Worm (Caenorhabditis elegans) whole organism, young adult: Measurements from ENCODE around the gene fbxb-22.

Experiments
- B0019.2 ChIP-seq: fragments of 200-800 bp; sonication (Bioruptor generic); conservative IDR thresholded peaks from 2 replicates; pipeline ENCODE4 v1.3.6; 2022; ENCODE audit warnings: missing genetic modification reagents, missing genetic modification characterization, missing compliant biosample characterization
- B0261.1 ChIP-seq: sonication (generic microtip); optimal IDR thresholded peaks from 2 replicates; lab custom pipeline; 2016; ENCODE audit warnings: mild to moderate bottlenecking, missing genetic modification characterization, moderate library complexity, missing compliant biosample characterization
- B0336.3 ChIP-seq: fragments of 200-800 bp; sonication (Bioruptor generic); IDR thresholded peaks from 2 replicates; pipeline ENCODE4 v1.3.6; 2022; ENCODE audit warnings: missing genetic modification characterization, missing compliant biosample characterization
- C17E4.6 ChIP-seq: fragments of 200-800 bp; sonication (Bioruptor generic); IDR thresholded peaks from 2 replicates; pipeline ENCODE4 v1.3.6; 2022; ENCODE audit warnings: missing genetic modification reagents, missing genetic modification characterization, missing compliant biosample characterization
- F37B4.10 ChIP-seq: fragments of 200-800 bp; sonication (Bioruptor generic); IDR thresholded peaks from 2 replicates; pipeline ENCODE4 v1.3.6; 2022; ENCODE audit warnings: missing genetic modification characterization, missing compliant biosample characterization
- F39B2.1 ChIP-seq: fragments of 200-800 bp; sonication (Bioruptor generic); IDR thresholded peaks from 2 replicates; pipeline ENCODE4 v1.3.6; 2022; ENCODE audit warnings: missing genetic modification reagents, missing genetic modification characterization, missing compliant biosample characterization
- F49E8.2 ChIP-seq: sonication (generic microtip); optimal IDR thresholded peaks from 3 replicates; lab custom pipeline; 2017; ENCODE audit warnings: missing genetic modification characterization, mild to moderate bottlenecking, missing compliant biosample characterization, antibody characterized with exemption, moderate library complexity; ENCODE audit not compliant: insufficient read depth
- F52B5.7 ChIP-seq: sonication (generic microtip); optimal IDR thresholded peaks from 2 replicates; lab custom pipeline; 2016; ENCODE audit warnings: mild to moderate bottlenecking, missing genetic modification characterization, missing compliant biosample characterization
- K12H6.12 ChIP-seq: fragments of 200-800 bp; sonication (Bioruptor generic); optimal IDR thresholded peaks from 2 replicates; lab custom pipeline; 2018; ENCODE audit warnings: mild to moderate bottlenecking, missing genetic modification characterization, missing compliant biosample characterization
- T26A5.8 ChIP-seq: sonication (generic microtip); optimal IDR thresholded peaks from 2 replicates; lab custom pipeline; 2016; ENCODE audit warnings: missing genetic modification characterization, missing compliant biosample characterization
- Y53G8AR.9 ChIP-seq: fragments of 200-800 bp; sonication (Bioruptor generic); conservative IDR thresholded peaks from 2 replicates; pipeline ENCODE4 v1.3.6; 2022; ENCODE audit warnings: missing genetic modification reagents, missing genetic modification characterization, missing compliant biosample characterization
- akir-1 ChIP-seq: fragments of 200-800 bp; sonication (Bioruptor generic); optimal IDR thresholded peaks from 2 replicates; lab custom pipeline; 2018; ENCODE audit warnings: mild to moderate bottlenecking, missing genetic modification characterization, moderate library complexity, missing compliant biosample characterization
- ama-1 ChIP-seq, 3 experiments: fragments of 150-350 bp in 1 of 3; sonication (generic microtip) in 2 of 3; optimal IDR thresholded peaks; 2 replicates each; lab custom pipeline; 2014 to 2018; ENCODE audit warnings: missing biosample characterization in 2 of 3, missing genetic modification characterization in 2 of 3, missing genetic modification reagents in 2 of 3
- athp-1 ChIP-seq: sonication (generic microtip); optimal IDR thresholded peaks from 2 replicates; lab custom pipeline; 2017; ENCODE audit warnings: mild to moderate bottlenecking, missing genetic modification characterization, missing compliant biosample characterization
- attf-6 ChIP-seq: fragments of 200-800 bp; sonication (Bioruptor generic); IDR thresholded peaks from 2 replicates; pipeline ENCODE4 v1.3.6; 2022; ENCODE audit warnings: missing genetic modification reagents, missing genetic modification characterization, missing compliant biosample characterization
- bed-1 ChIP-seq: fragments of 200-800 bp; sonication (Bioruptor generic); IDR thresholded peaks from 2 replicates; pipeline ENCODE4 v1.3.6; 2022; ENCODE audit warnings: missing genetic modification reagents, missing genetic modification characterization, missing compliant biosample characterization
- cebp-1 ChIP-seq, 2 experiments: fragments of 200-800 bp in 1 of 2; sonication (Bioruptor generic) in 1 of 2; sonication (generic microtip) in 1 of 2; IDR thresholded peaks in 1 of 2; optimal IDR thresholded peaks in 1 of 2; 2 replicates each; pipeline versions ENCODE4 v1.3.6 to Lab custom; 2017 to 2022; ENCODE audit warnings: missing compliant biosample characterization in 2 of 2, missing genetic modification characterization in 2 of 2, mild to moderate bottlenecking in 1 of 2, missing genetic modification reagents in 1 of 2, moderate library complexity in 1 of 2
- ceh-100 ChIP-seq: fragments of 200-800 bp; sonication (Bioruptor generic); IDR thresholded peaks from 2 replicates; pipeline ENCODE4 v1.3.6; 2022; ENCODE audit warnings: missing genetic modification reagents, missing genetic modification characterization, missing compliant biosample characterization
- ceh-79 ChIP-seq: sonication (generic microtip); optimal IDR thresholded peaks from 2 replicates; lab custom pipeline; 2017; ENCODE audit warnings: mild to moderate bottlenecking, missing genetic modification characterization, missing compliant biosample characterization
- chd-7 ChIP-seq: sonication (generic microtip); optimal IDR thresholded peaks from 2 replicates; lab custom pipeline; 2016; ENCODE audit warnings: mild to moderate bottlenecking, missing genetic modification characterization, moderate library complexity, missing compliant biosample characterization
- dox-1 ChIP-seq: fragments of 200-800 bp; sonication (Bioruptor generic); IDR thresholded peaks from 2 replicates; pipeline ENCODE4 v1.3.6; 2022; ENCODE audit warnings: missing genetic modification reagents, missing genetic modification characterization, missing compliant biosample characterization
- dpl-1 ChIP-seq: fragments of 150-350 bp; optimal IDR thresholded peaks from 2 replicates; lab custom pipeline; 2014; ENCODE audit warnings: missing biosample characterization, missing genetic modification reagents, missing genetic modification characterization
- efl-1 ChIP-seq: fragments of 150-350 bp; optimal IDR thresholded peaks from 2 replicates; lab custom pipeline; 2014; ENCODE audit warnings: missing biosample characterization, missing genetic modification reagents, missing genetic modification characterization
- egl-44 ChIP-seq: fragments of 200-800 bp; sonication (Bioruptor generic); IDR thresholded peaks from 2 replicates; pipeline ENCODE4 v1.3.6; 2022; ENCODE audit warnings: missing genetic modification reagents, missing genetic modification characterization, missing compliant biosample characterization
- ekl-4 ChIP-seq: fragments of 200-800 bp; sonication (Bioruptor generic); IDR thresholded peaks from 2 replicates; pipeline ENCODE4 v1.3.6; 2022; ENCODE audit warnings: missing genetic modification reagents, missing genetic modification characterization, missing compliant biosample characterization
- hlh-12 ChIP-seq: sonication (generic microtip); optimal IDR thresholded peaks from 2 replicates; lab custom pipeline; 2016; ENCODE audit warnings: missing genetic modification characterization, missing compliant biosample characterization
- hmg-1.2 ChIP-seq: fragments of 200-800 bp; sonication (Bioruptor generic); IDR thresholded peaks from 2 replicates; pipeline ENCODE4 v1.3.6; 2022; ENCODE audit warnings: missing genetic modification reagents, missing genetic modification characterization, missing compliant biosample characterization
- hrde-1 ChIP-seq: sonication (generic microtip); optimal IDR thresholded peaks from 2 replicates; lab custom pipeline; 2016; ENCODE audit warnings: missing genetic modification characterization, mild to moderate bottlenecking, missing compliant biosample characterization, moderate library complexity, missing genotype, missing genetic modification reagents, borderline replicate concordance
- hsf-1 ChIP-seq: fragments of 200-800 bp; sonication (Bioruptor generic); IDR thresholded peaks from 2 replicates; pipeline ENCODE4 v1.3.6; 2022; ENCODE audit warnings: missing genetic modification reagents, missing genetic modification characterization, missing compliant biosample characterization
- let-607 ChIP-seq, 2 experiments: fragments of 200-800 bp in 1 of 2; sonication (Bioruptor generic) in 1 of 2; sonication (generic microtip) in 1 of 2; optimal IDR thresholded peaks; 2 replicates each; lab custom pipeline; 2016 to 2018; ENCODE audit warnings: mild to moderate bottlenecking in 2 of 2, missing compliant biosample characterization in 2 of 2, missing genetic modification characterization in 2 of 2, moderate library complexity in 2 of 2, missing genotype in 1 of 2
- lin-26 ChIP-seq: fragments of 200-800 bp; sonication (Bioruptor generic); IDR thresholded peaks from 2 replicates; pipeline ENCODE4 v1.3.6; 2022; ENCODE audit warnings: missing genetic modification reagents, missing genetic modification characterization, missing compliant biosample characterization
- lin-54 ChIP-seq: fragments of 200-800 bp; sonication (Bioruptor generic); optimal IDR thresholded peaks from 2 replicates; lab custom pipeline; 2018; ENCODE audit warnings: mild to moderate bottlenecking, missing genetic modification characterization, missing compliant biosample characterization
- lsy-27 ChIP-seq: sonication (generic microtip); optimal IDR thresholded peaks from 2 replicates; lab custom pipeline; 2017; ENCODE audit warnings: missing genetic modification characterization, mild to moderate bottlenecking, missing compliant biosample characterization, antibody characterized with exemption, missing genotype, borderline replicate concordance; ENCODE audit not compliant: insufficient read depth
- madf-10 ChIP-seq: sonication (generic microtip); optimal IDR thresholded peaks from 2 replicates; lab custom pipeline; 2016; ENCODE audit warnings: mild to moderate bottlenecking, missing genetic modification characterization, missing compliant biosample characterization
- madf-6 ChIP-seq: fragments of 200-800 bp; sonication (Bioruptor generic); IDR thresholded peaks from 2 replicates; pipeline ENCODE4 v1.3.6; 2022; ENCODE audit warnings: missing genetic modification reagents, missing genetic modification characterization, missing compliant biosample characterization
- mcd-1 ChIP-seq: fragments of 200-800 bp; sonication (Bioruptor generic); IDR thresholded peaks from 2 replicates; pipeline ENCODE4 v1.3.6; 2022; ENCODE audit warnings: missing genetic modification reagents, missing genetic modification characterization, missing compliant biosample characterization
- mel-28 ChIP-seq: sonication (generic microtip); optimal IDR thresholded peaks from 2 replicates; lab custom pipeline; 2016; ENCODE audit warnings: borderline replicate concordance, mild to moderate bottlenecking, missing genetic modification characterization, missing compliant biosample characterization
- nfya-1 ChIP-seq: sonication (generic microtip); optimal IDR thresholded peaks from 2 replicates; lab custom pipeline; 2017; ENCODE audit warnings: antibody characterized with exemption, missing compliant biosample characterization, missing genetic modification characterization, borderline replicate concordance; ENCODE audit not compliant: insufficient read depth
- nhr-120 ChIP-seq: fragments of 200-800 bp; sonication (Bioruptor generic); IDR thresholded peaks from 2 replicates; pipeline ENCODE4 v1.3.6; 2022; ENCODE audit warnings: missing genetic modification characterization, missing compliant biosample characterization
- sdz-38 ChIP-seq: sonication (generic microtip); optimal IDR thresholded peaks from 2 replicates; lab custom pipeline; 2016; ENCODE audit warnings: missing genotype, missing genetic modification characterization, missing compliant biosample characterization
- sea-2 ChIP-seq: fragments of 200-800 bp; sonication (Bioruptor generic); IDR thresholded peaks from 2 replicates; pipeline ENCODE4 v1.3.6; 2022; ENCODE audit warnings: missing genetic modification characterization, missing compliant biosample characterization
- snpc-1.3 ChIP-seq: sonication (generic microtip); optimal IDR thresholded peaks from 2 replicates; lab custom pipeline; 2017; ENCODE audit warnings: missing genetic modification characterization, mild to moderate bottlenecking, missing compliant biosample characterization, antibody characterized with exemption, moderate library complexity, missing genotype, missing genetic modification reagents; ENCODE audit not compliant: insufficient read depth
- tbx-9 ChIP-seq: sonication (generic microtip); optimal IDR thresholded peaks from 2 replicates; lab custom pipeline; 2016; ENCODE audit warnings: borderline replicate concordance, missing genetic modification characterization, inconsistent platforms, missing compliant biosample characterization
- tlf-1 ChIP-seq: fragments of 200-800 bp; sonication (Bioruptor generic); optimal IDR thresholded peaks from 2 replicates; lab custom pipeline; 2018; ENCODE audit warnings: mild to moderate bottlenecking, missing genetic modification characterization, missing compliant biosample characterization
- zim-3 ChIP-seq: sonication (generic microtip); optimal IDR thresholded peaks from 2 replicates; lab custom pipeline; 2017; ENCODE audit warnings: mild to moderate bottlenecking, missing genetic modification characterization, moderate library complexity, missing compliant biosample characterization
- ztf-25 ChIP-seq: fragments of 200-800 bp; sonication (Bioruptor generic); IDR thresholded peaks from 2 replicates; pipeline ENCODE4 v1.3.6; 2022; ENCODE audit warnings: missing genetic modification reagents, missing genetic modification characterization, missing compliant biosample characterization

fbxb-22 gene

DNA sequence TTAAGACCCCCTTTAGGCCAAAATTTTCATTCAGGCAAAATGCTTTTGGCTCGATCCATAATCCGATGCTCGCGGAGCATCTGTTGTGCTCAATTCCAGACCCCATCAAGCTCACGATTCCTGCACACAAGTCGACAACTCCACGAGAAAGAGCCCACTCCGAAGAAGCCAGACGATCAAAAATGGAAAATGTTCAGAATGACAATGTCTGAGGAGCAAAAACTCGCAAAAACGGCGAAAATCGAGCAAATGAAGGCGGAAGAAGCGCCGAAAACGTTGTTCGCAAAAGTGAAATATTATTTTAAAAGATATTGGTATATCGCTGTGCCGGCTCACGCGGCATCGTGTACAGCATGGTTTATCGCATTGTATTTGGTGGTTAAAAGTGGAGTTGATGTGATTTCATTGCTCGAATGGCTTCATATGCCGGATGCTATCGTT is 38.1 kb upstream of the fbxb-22 start, which contains the start of gene Y56A3A.22 (continued):
- TF ChIP-seq hlh-12 (tag; lab: Kevin White, UChicago) (no peak), let-607 (tag; optimal IDR thresholded peaks at IDR 0.05; lab: Kevin White, UChicago) (peak; percentile 24 to 79), tbx-9 (tag; lab: Kevin White, UChicago) (peak; percentile 56), dpl-1 (GFP tag; lab: Kevin White, UChicago) (no peak), B0336.3 (GFP tag; lab: Robert Waterston, UW) (peak; percentile 94), lsy-27 (no peak), efl-1 (GFP tag; lab: Kevin White, UChicago) (no peak), F52B5.7 (tag; lab: Kevin White, UChicago) (peak; percentile 87), T26A5.8 (tag; lab: Kevin White, UChicago) (no peak), B0019.2 (GFP tag; lab: Robert Waterston, UW) (no peak), dox-1 (GFP tag; lab: Robert Waterston, UW) (peak; percentile 49), egl-44 (GFP tag; lab: Robert Waterston, UW) (no peak), madf-6 (GFP tag; lab: Robert Waterston, UW) (peak; percentile 50), attf-6 (GFP tag; lab: Robert Waterston, UW) (peak; percentile 66), ekl-4 (GFP tag; lab: Robert Waterston, UW) (no peak; the same call in 1 of the 2 replicates), ama-1 (optimal IDR thresholded peaks at IDR 0.05; lab: Kevin White, UChicago) (peak; percentile 87), ama-1 (GFP tag; optimal IDR thresholded peaks at IDR 0.05; lab: Kevin White, UChicago) (no peak), F39B2.1 (GFP tag; lab: Robert Waterston, UW) (peak; percentile 24; the same call in 1 of the 2 replicates), madf-10 (tag; lab: Kevin White, UChicago) (peak; percentile 43), bed-1 (GFP tag; lab: Robert Waterston, UW) (no peak), F49E8.2 (tag; lab: Kevin White, UChicago) (peak; percentile 32), nfya-1 (no peak), zim-3 (tag; lab: Kevin White, UChicago) (peak; percentile 86), cebp-1 (GFP tag; IDR thresholded peaks at IDR 0.05; lab: Robert Waterston, UW) (no peak), cebp-1 (tag; optimal IDR thresholded peaks at IDR 0.05; lab: Kevin White, UChicago) (peak; percentile 43), athp-1 (tag; lab: Kevin White, UChicago) (peak; percentile 81), chd-7 (tag; lab: Kevin White, UChicago) (peak; percentile 84), sdz-38 (tag; lab: Kevin White, UChicago) (no peak), akir-1 (GFP tag; lab: Kevin White, UChicago) (no peak), hsf-1 (peak; percentile 74; the same call in 1 of the 2 replicates), Y53G8AR.9 (peak; percentile 59), B0261.1 (tag; lab: Kevin White, UChicago) (peak; percentile 28), ceh-100 (0 out of 2 replicates have a peak, but pooled peaks have one; percentile 26), ztf-25 (GFP tag; lab: Robert Waterston, UW) (no peak), K12H6.12 (tag; lab: Kevin White, UChicago) (peak; percentile 35), nhr-120 (GFP tag; lab: Robert Waterston, UW) (0 out of 2 replicates have a peak, but pooled peaks have one; percentile 58), snpc-1.3 (tag; lab: Kevin White, UChicago) (peak; percentile 32), sea-2 (GFP tag; lab: Robert Waterston, UW) (no peak), lin-26 (GFP tag; lab: Robert Waterston, UW) (peak; percentile 55; the same call in 1 of the 2 replicates), hrde-1 (tag; lab: Kevin White, UChicago) (peak; percentile 44), ceh-79 (tag; lab: Kevin White, UChicago) (peak; percentile 83), tlf-1 (GFP tag; lab: Kevin White, UChicago) (peak; percentile 71), mcd-1 (GFP tag; lab: Robert Waterston, UW) (peak; percentile 46), mel-28 (tag; lab: Kevin White, UChicago) (no peak), hmg-1.2 (0 out of 2 replicates have a peak, but pooled peaks have one; percentile 18), F37B4.10 (GFP tag; lab: Robert Waterston, UW) (no peak), lin-54 (peak; percentile 8), C17E4.6 (0 out of 2 replicates have a peak, but pooled peaks have one; percentile 50)
